Fruit fly (Drosophila melanogaster) whole organism, wandering third instar larva: ENCODE measurements around the gene Atg5.

ENCODE experiments used
- Dfd ChIP-seq: fragments of >200 bp; optimal IDR thresholded peaks from 2 replicates; lab custom pipeline; 2017; ENCODE audit warnings: missing biosample characterization, missing genetic modification characterization
- Hr78 ChIP-seq: fragments of >200 bp; optimal IDR thresholded peaks from 2 replicates; lab custom pipeline; 2017; ENCODE audit warnings: missing biosample characterization, missing genetic modification characterization
- Mio ChIP-seq: sonication (Bioruptor generic); optimal IDR thresholded peaks from 2 replicates; lab custom pipeline; 2016; ENCODE audit warnings: missing biosample characterization, missing genetic modification characterization
- Vsx2 ChIP-seq: fragments of 200-300, 225-300 bp; sonication (Bioruptor generic); optimal IDR thresholded peaks from 2 replicates; lab custom pipeline; 2018; ENCODE audit warnings: missing biosample characterization, missing genetic modification characterization; ENCODE audit not compliant: partially characterized antibody
- br ChIP-seq: fragments of 200-800 bp; sonication (Bioruptor generic); optimal IDR thresholded peaks from 2 replicates; lab custom pipeline; 2016; ENCODE audit warnings: missing biosample characterization, missing genetic modification characterization
- lola ChIP-seq: fragments of >200 bp; optimal IDR thresholded peaks from 2 replicates; lab custom pipeline; 2017; ENCODE audit warnings: missing biosample characterization, missing genetic modification characterization
- pan ChIP-seq: fragments of >200 bp; optimal IDR thresholded peaks from 2 replicates; lab custom pipeline; 2017
- tai ChIP-seq: sonication (Bioruptor generic); optimal IDR thresholded peaks from 2 replicates; lab custom pipeline; 2016; ENCODE audit warnings: missing biosample characterization, missing genetic modification characterization
- usp ChIP-seq: fragments of >200 bp; optimal IDR thresholded peaks from 2 replicates; lab custom pipeline; 2017; ENCODE audit warnings: missing biosample characterization, missing genetic modification characterization

dm6 chrX:7303848-7304427 lies 19.6 kb downstream of the Atg5 start:
- TF ChIP-seq lola: no peak
- TF ChIP-seq Dfd (GFP tag; lab: Kevin White, UChicago): no peak
- no peak for TF ChIP-seq Vsx2 (GFP tag; lab: Kevin White, UChicago)
- no peak for TF ChIP-seq Mio (GFP tag; lab: Kevin White, UChicago)
- no peak for TF ChIP-seq tai (GFP tag; lab: Kevin White, UChicago)
- no peak for TF ChIP-seq Hr78
- no peak for TF ChIP-seq pan (lab: Kevin White, UChicago)
- TF ChIP-seq br: no peak
- TF ChIP-seq usp (GFP tag; lab: Kevin White, UChicago): no peak
